Worm (Caenorhabditis elegans) whole organism, L2 larva: ENCODE results near the gene wip-1.
A peak's percentile ranks its signal among the peaks of the same experiment; 100 is the strongest.

Source experiments
- C34F6.9 ChIP-seq: fragments of 150-350 bp; optimal IDR thresholded peaks from 2 replicates; lab custom pipeline; 2014; ENCODE audit warnings: missing biosample characterization, missing genetic modification characterization
- F13H6.1 ChIP-seq: sonication (generic microtip); optimal IDR thresholded peaks from 2 replicates; lab custom pipeline; 2016; ENCODE audit warnings: missing genetic modification characterization, missing compliant biosample characterization
- R02D3.7 ChIP-seq: fragments of 150-350 bp; optimal IDR thresholded peaks from 2 replicates; lab custom pipeline; 2014; ENCODE audit warnings: missing biosample characterization, missing genetic modification characterization
- Y55F3AM.14 ChIP-seq: fragments of 200-800 bp; sonication (Bioruptor generic); optimal IDR thresholded peaks from 2 replicates; lab custom pipeline; 2018; ENCODE audit warnings: mild to moderate bottlenecking, missing genetic modification characterization, missing compliant biosample characterization
- alr-1 ChIP-seq: fragments of 150-350 bp; optimal IDR thresholded peaks from 2 replicates; lab custom pipeline; 2014; ENCODE audit warnings: missing biosample characterization, missing genetic modification characterization
- aly-2 ChIP-seq: fragments of 150-350 bp; optimal IDR thresholded peaks from 2 replicates; lab custom pipeline; 2014; ENCODE audit warnings: missing biosample characterization, missing genetic modification characterization
- ama-1 ChIP-seq: fragments of 150-350 bp; optimal IDR thresholded peaks from 2 replicates; lab custom pipeline; 2018; ENCODE audit warnings: inconsistent platforms
- blmp-1 ChIP-seq: sonication (generic microtip); optimal IDR thresholded peaks from 2 replicates; lab custom pipeline; 2017; ENCODE audit warnings: missing genetic modification characterization, mild to moderate bottlenecking, missing compliant biosample characterization, antibody characterized with exemption, moderate library complexity; ENCODE audit not compliant: insufficient read depth
- ceh-16 ChIP-seq: fragments of 150-350 bp; optimal IDR thresholded peaks from 2 replicates; lab custom pipeline; 2014; ENCODE audit warnings: missing biosample characterization, missing genetic modification characterization
- ceh-82 ChIP-seq: fragments of 150-350 bp; optimal IDR thresholded peaks from 2 replicates; lab custom pipeline; 2014; ENCODE audit warnings: missing biosample characterization, missing genetic modification characterization
- crh-2 ChIP-seq: sonication (generic microtip); optimal IDR thresholded peaks from 2 replicates; lab custom pipeline; 2017; ENCODE audit warnings: missing biosample characterization, missing genetic modification characterization
- egl-27 ChIP-seq: sonication (generic microtip); optimal IDR thresholded peaks from 3 replicates; lab custom pipeline; 2017; ENCODE audit warnings: missing biosample characterization, missing genetic modification reagents, missing genetic modification characterization
- elt-1 ChIP-seq: fragments of 150-350 bp; optimal IDR thresholded peaks from 2 replicates; lab custom pipeline; 2014; ENCODE audit warnings: missing biosample characterization, missing genetic modification characterization
- elt-3 ChIP-seq: sonication (generic microtip); optimal IDR thresholded peaks from 2 replicates; lab custom pipeline; 2017; ENCODE audit warnings: missing biosample characterization, missing genetic modification characterization
- fos-1 ChIP-seq: fragments of 150-350 bp; optimal IDR thresholded peaks from 2 replicates; lab custom pipeline; 2014; ENCODE audit warnings: missing biosample characterization, missing genetic modification characterization
- gmeb-1 ChIP-seq: fragments of 150-350 bp; optimal IDR thresholded peaks from 2 replicates; lab custom pipeline; 2014; ENCODE audit warnings: missing biosample characterization, missing genetic modification characterization
- lin-11 ChIP-seq: fragments of 150-350 bp; sonication (generic microtip); optimal IDR thresholded peaks from 2 replicates; lab custom pipeline; 2014; ENCODE audit warnings: missing biosample characterization, missing genetic modification characterization, inconsistent platforms, mixed read lengths
- lin-13 ChIP-seq: fragments of 150-350 bp; optimal IDR thresholded peaks from 2 replicates; lab custom pipeline; 2014; ENCODE audit warnings: missing biosample characterization, missing genetic modification reagents, missing genetic modification characterization
- lin-39 ChIP-seq: fragments of 150-350 bp; optimal IDR thresholded peaks from 2 replicates; lab custom pipeline; 2014; ENCODE audit warnings: missing biosample characterization, missing genetic modification reagents, missing genetic modification characterization
- lsy-2 ChIP-seq, 2 experiments: fragments of 150-350 bp in 1 of 2; sonication (generic microtip) in 1 of 2; optimal IDR thresholded peaks; 2 replicates each; lab custom pipeline; 2014 to 2017; ENCODE audit warnings: missing biosample characterization in 2 of 2, missing genetic modification characterization in 2 of 2
- mab-5 ChIP-seq: fragments of 150-350 bp; optimal IDR thresholded peaks from 2 replicates; lab custom pipeline; 2014; ENCODE audit warnings: missing biosample characterization, missing genetic modification characterization
- mbf-1 ChIP-seq: sonication (generic microtip); optimal IDR thresholded peaks from 2 replicates; lab custom pipeline; 2017; ENCODE audit warnings: missing biosample characterization, missing genetic modification characterization
- mdl-1 ChIP-seq, 2 experiments: fragments of 150-350 bp in 1 of 2; sonication (generic microtip) in 1 of 2; optimal IDR thresholded peaks; 2 replicates each; lab custom pipeline; 2017; ENCODE audit warnings: missing biosample characterization in 2 of 2, missing genetic modification characterization in 2 of 2
- nhr-10 ChIP-seq: sonication (generic microtip); optimal IDR thresholded peaks from 2 replicates; lab custom pipeline; 2017; ENCODE audit warnings: missing biosample characterization, missing genetic modification characterization
- nhr-12 ChIP-seq: fragments of 150-350 bp; optimal IDR thresholded peaks from 2 replicates; lab custom pipeline; 2014; ENCODE audit warnings: missing biosample characterization, missing genetic modification characterization
- nhr-129 ChIP-seq: fragments of 150-350 bp; optimal IDR thresholded peaks from 2 replicates; lab custom pipeline; 2014; ENCODE audit warnings: missing biosample characterization, missing genetic modification characterization
- nhr-21 ChIP-seq: fragments of 150-350 bp; optimal IDR thresholded peaks from 2 replicates; lab custom pipeline; 2014; ENCODE audit warnings: missing biosample characterization, missing genetic modification characterization
- nhr-237 ChIP-seq: fragments of 150-350 bp; optimal IDR thresholded peaks from 2 replicates; lab custom pipeline; 2014; ENCODE audit warnings: missing biosample characterization, missing genetic modification characterization
- nhr-25 ChIP-seq: fragments of 150-350 bp; sonication (generic microtip); optimal IDR thresholded peaks from 3 replicates; lab custom pipeline; 2014; ENCODE audit warnings: missing biosample characterization, missing genetic modification characterization
- nhr-6 ChIP-seq: fragments of 150-350 bp; optimal IDR thresholded peaks from 2 replicates; lab custom pipeline; 2014; ENCODE audit warnings: missing biosample characterization, missing genetic modification characterization
- nhr-77 ChIP-seq: fragments of 150-350 bp; optimal IDR thresholded peaks from 2 replicates; lab custom pipeline; 2014; ENCODE audit warnings: missing biosample characterization, missing genetic modification characterization
- peb-1 ChIP-seq: fragments of 150-350 bp; optimal IDR thresholded peaks from 2 replicates; lab custom pipeline; 2014; ENCODE audit warnings: missing biosample characterization, missing genetic modification characterization
- sem-4 ChIP-seq: fragments of 150-350 bp; optimal IDR thresholded peaks from 2 replicates; lab custom pipeline; 2014; ENCODE audit warnings: missing biosample characterization, missing genetic modification reagents, missing genetic modification characterization
- skn-1 ChIP-seq: sonication (generic microtip); optimal IDR thresholded peaks from 2 replicates; lab custom pipeline; 2017; ENCODE audit warnings: missing biosample characterization, missing genetic modification characterization
- sma-3 ChIP-seq: sonication (generic microtip); optimal IDR thresholded peaks from 2 replicates; lab custom pipeline; 2016; ENCODE audit warnings: missing genetic modification reagents, missing genetic modification characterization, missing compliant biosample characterization
- sma-9 ChIP-seq, 2 experiments: fragments of 150-350 bp in 1 of 2; sonication (generic microtip) in 1 of 2; optimal IDR thresholded peaks; 2 replicates each; lab custom pipeline; 2014 to 2016; ENCODE audit warnings: missing genetic modification characterization in 2 of 2, mild to moderate bottlenecking in 1 of 2, missing biosample characterization in 1 of 2, missing compliant biosample characterization in 1 of 2, missing genetic modification reagents in 1 of 2, moderate library complexity in 1 of 2
- unc-39 ChIP-seq: fragments of 150-350 bp; optimal IDR thresholded peaks from 2 replicates; lab custom pipeline; 2014; ENCODE audit warnings: missing biosample characterization, missing genetic modification characterization
- unc-55 ChIP-seq: fragments of 150-350 bp; sonication (generic microtip); optimal IDR thresholded peaks from 3 replicates; lab custom pipeline; 2014; ENCODE audit warnings: missing biosample characterization, missing genetic modification reagents, missing genetic modification characterization
- zag-1 ChIP-seq: fragments of 150-350 bp; optimal IDR thresholded peaks from 2 replicates; lab custom pipeline; 2014; ENCODE audit warnings: missing biosample characterization, missing genetic modification characterization
- ztf-4 ChIP-seq: fragments of 150-350 bp; optimal IDR thresholded peaks from 2 replicates; lab custom pipeline; 2014; ENCODE audit warnings: missing biosample characterization, missing genetic modification characterization

wip-1 gene

DNA sequence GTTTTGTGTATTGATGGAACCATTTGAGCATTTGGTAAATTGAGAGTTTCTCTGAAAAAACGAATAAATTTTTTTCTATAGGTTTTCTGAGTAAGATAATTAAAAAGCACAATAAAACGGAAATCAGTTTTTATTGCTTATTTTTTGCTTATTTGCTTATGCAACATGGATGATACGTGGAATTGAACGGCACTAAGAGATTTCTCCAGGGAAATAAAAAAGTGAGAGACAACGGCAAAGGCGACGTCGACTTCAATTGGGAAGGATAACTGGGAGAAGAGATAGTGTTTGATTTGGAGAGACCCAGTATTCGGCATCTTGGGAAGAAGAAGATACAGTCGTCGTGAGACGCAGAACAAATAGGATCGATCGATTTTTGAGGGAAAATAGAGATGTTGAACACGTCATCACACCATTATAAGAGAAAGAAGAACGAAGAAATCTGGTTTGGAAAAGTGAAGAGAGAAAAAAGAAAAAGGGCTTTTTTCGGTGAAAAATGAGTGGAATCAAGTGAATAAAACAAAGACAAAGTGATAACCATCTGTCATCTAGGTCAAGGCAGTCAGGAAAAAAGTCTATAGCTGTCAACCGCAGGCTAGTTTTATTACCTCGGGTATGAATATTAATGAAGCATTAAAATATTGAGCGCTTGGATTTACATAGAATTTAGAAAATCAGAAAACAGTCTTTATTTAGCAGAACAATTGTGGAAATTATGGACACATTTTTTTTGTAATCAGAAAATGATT lies 20.2 kb upstream of the wip-1 start, which contains the start of gene tmem-131:
Gene tmem-131, minus strand, starts transcription at position 51 of the 749 bp plus-strand sequence.
- no peak for TF ChIP-seq lin-11
- TF ChIP-seq sma-9 (GFP tag; optimal IDR thresholded peaks at IDR 0.05; lab: Kevin White, UChicago) = no peak
- no peak for TF ChIP-seq sma-9 (tag; optimal IDR thresholded peaks at IDR 0.05; lab: Kevin White, UChicago)
- TF ChIP-seq nhr-10 = no peak
- no peak for TF ChIP-seq mdl-1 (tag; optimal IDR thresholded peaks at IDR 0.05; lab: Kevin White, UChicago)
- no peak for TF ChIP-seq nhr-77 (tag; lab: Kevin White, UChicago)
- no peak for TF ChIP-seq mab-5
- TF ChIP-seq ceh-16 (tag; lab: Kevin White, UChicago) = no peak
- no peak for TF ChIP-seq C34F6.9 (tag; lab: Kevin White, UChicago)
- no peak for TF ChIP-seq unc-39
- TF ChIP-seq F13H6.1 (tag; lab: Kevin White, UChicago) = no peak
- TF ChIP-seq sem-4 (tag; lab: Kevin White, UChicago) = no peak
- TF ChIP-seq nhr-129 = peak; percentile 27
- no peak for TF ChIP-seq ceh-82
- TF ChIP-seq ztf-4 (tag; lab: Kevin White, UChicago) = no peak
- TF ChIP-seq fos-1 (tag; lab: Kevin White, UChicago) = peak; percentile 34
- no peak for TF ChIP-seq peb-1
- no peak for TF ChIP-seq R02D3.7 (tag; lab: Kevin White, UChicago)
- no peak for TF ChIP-seq unc-55
- TF ChIP-seq gmeb-1 (tag; lab: Kevin White, UChicago) = no peak
- no peak for TF ChIP-seq skn-1
- TF ChIP-seq nhr-12 (tag; lab: Kevin White, UChicago) = no peak
- no peak for TF ChIP-seq ama-1
- TF ChIP-seq nhr-21 = peak; percentile 32
- no peak for TF ChIP-seq alr-1 (tag; lab: Kevin White, UChicago)
- TF ChIP-seq nhr-237 (tag; lab: Kevin White, UChicago) = no peak
- no peak for TF ChIP-seq lin-39 (tag; lab: Kevin White, UChicago)
- peak; percentile 20 for TF ChIP-seq blmp-1
- TF ChIP-seq elt-1 (tag; lab: Kevin White, UChicago) = no peak
- TF ChIP-seq sma-3 = peak; percentile 43
- no peak for TF ChIP-seq egl-27
- peak; percentile 66 for TF ChIP-seq nhr-25 (tag; lab: Kevin White, UChicago)
- peak; percentile 45 for TF ChIP-seq crh-2

DNA sequence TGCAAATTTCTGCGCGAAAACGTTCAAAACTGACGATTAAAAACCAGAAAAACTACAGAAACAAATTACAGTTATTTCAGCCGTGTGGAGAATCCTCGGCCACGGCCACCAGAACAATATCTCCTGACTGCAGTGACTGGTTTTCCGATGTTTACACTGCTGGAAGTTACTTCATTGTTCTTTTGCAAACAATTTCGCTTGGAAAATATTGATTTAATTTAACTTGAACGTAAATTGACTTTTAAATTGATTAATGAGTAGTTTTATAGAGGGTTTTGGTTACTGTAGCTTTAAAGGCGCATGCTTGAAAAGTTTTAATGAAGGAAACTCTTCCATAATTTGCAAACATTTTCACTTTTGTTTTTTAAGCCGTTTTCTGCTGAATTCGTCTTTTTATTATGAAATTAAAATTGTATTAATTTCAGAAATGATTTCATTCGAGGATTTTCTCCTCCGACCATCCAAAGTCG lies 19.4 kb upstream of the wip-1 start, which contains the start of gene smcr-8:
Gene smcr-8, plus strand, starts transcription at position 420 of the 470 bp plus-strand sequence.
- TF ChIP-seq lsy-2 (tag; optimal IDR thresholded peaks at IDR 0.05; lab: Kevin White, UChicago) (peak in 1 of 2 experiments; percentile 11), unc-55 (no peak), nhr-6 (tag; lab: Kevin White, UChicago) (no peak), C34F6.9 (tag; lab: Kevin White, UChicago) (no peak)

DNA sequence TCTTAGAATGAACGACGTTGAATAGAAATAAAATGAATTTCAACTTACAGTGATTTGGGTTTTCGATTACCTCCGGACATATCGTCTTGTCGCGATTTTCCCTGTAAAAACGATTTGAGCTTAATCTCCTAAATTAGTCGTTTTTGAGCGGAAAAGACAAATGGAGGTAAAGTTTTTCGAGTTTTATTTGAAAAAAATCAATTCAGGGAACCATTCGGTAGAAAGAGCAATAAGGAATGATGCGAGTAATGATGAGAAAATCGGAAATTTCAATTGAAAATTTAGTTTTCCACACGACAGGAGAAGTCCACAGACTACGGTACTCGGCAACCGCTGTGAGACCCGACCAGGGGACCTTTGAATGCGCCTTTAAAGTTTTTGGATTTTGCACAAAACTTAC lies 16.2 kb upstream of the wip-1 start, which contains the start of gene R144.10:
Gene R144.10, minus strand, starts transcription at position 101 of the 400 bp plus-strand sequence.
- no peak for TF ChIP-seq zag-1 (tag; lab: Kevin White, UChicago)
- TF ChIP-seq ztf-4 (tag; lab: Kevin White, UChicago) = no peak
- TF ChIP-seq mbf-1 (tag; lab: Kevin White, UChicago) = no peak
- TF ChIP-seq nhr-6 (tag; lab: Kevin White, UChicago) = no peak
- no peak for TF ChIP-seq elt-3 (tag; lab: Kevin White, UChicago)
- TF ChIP-seq F13H6.1 (tag; lab: Kevin White, UChicago) = no peak
- TF ChIP-seq sem-4 (tag; lab: Kevin White, UChicago) = no peak
- TF ChIP-seq skn-1 = no peak
- TF ChIP-seq lin-13 = no peak

DNA sequence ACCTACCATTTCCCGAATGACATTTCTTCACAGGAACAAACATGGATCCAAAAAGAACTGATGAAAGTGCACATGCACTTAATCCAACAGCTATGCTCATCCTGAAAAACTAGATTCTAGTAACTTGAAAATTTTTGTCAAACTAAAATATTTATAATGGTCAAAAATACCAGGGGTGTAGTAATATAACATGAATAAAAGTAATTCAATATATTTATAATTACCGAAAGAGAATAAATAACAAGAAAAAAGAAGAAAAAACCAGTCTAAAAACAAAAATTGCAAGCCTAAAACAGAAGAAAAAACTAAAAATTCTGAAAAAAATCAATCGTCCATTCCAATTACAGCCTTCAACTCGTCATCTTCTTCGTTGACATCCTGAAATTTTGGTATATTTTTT lies 13.8 kb upstream of the wip-1 start, which contains the start of gene R144.6:
Gene R144.6, minus strand, starts transcription at position 101 of the 400 bp plus-strand sequence.
- no peak for TF ChIP-seq ztf-4 (tag; lab: Kevin White, UChicago)
- TF ChIP-seq nhr-25 (tag; lab: Kevin White, UChicago) = no peak
- no peak for TF ChIP-seq ama-1
- TF ChIP-seq aly-2 (tag; lab: Kevin White, UChicago) = no peak
- no peak for TF ChIP-seq sem-4 (tag; lab: Kevin White, UChicago)
- no peak for TF ChIP-seq sma-3
- TF ChIP-seq alr-1 (tag; lab: Kevin White, UChicago) = no peak
- no peak for TF ChIP-seq elt-1 (tag; lab: Kevin White, UChicago)
- TF ChIP-seq nhr-21 = no peak
- no peak for TF ChIP-seq Y55F3AM.14
- TF ChIP-seq F13H6.1 (tag; lab: Kevin White, UChicago) = no peak
